Fruit fly (Drosophila melanogaster) S2 (cell line): ENCODE measurements around the gene CG13407.

Experiments
- CG8478 ChIP-seq: fragments of >200 bp; optimal IDR thresholded peaks from 2 replicates; lab custom pipeline; 2018
- CTCF ChIP-seq, 2 experiments: fragments of >200 bp; optimal IDR thresholded peaks; 2 replicates each; lab custom pipeline; 2018

dm6 chr3R:22136967-22137516 is 33.8 kb downstream of the CG13407 start:
- TF ChIP-seq CG8478 (lab: Kevin White, UChicago) (no peak), CTCF (optimal IDR thresholded peaks at IDR 0.05; lab: Kevin White, UChicago) (no peak)
